Fruit fly (Drosophila melanogaster): ENCODE data around the gene CG31637.

The CG31637 gene

dm6 chr2L:6481310-6481738 lies 17.1 kb upstream of the CG31637 start:
- peak; percentile 29 for TF ChIP-seq rgr (GFP tag; optimal IDR thresholded peaks at IDR 0.05)
- TF ChIP-seq N (GFP tag; optimal IDR thresholded peaks at IDR 0.05) = peak; percentile 65
- peak; percentile 6 for TF ChIP-seq br (GFP tag; optimal IDR thresholded peaks at IDR 0.05)
- TF ChIP-seq foxo (GFP tag; optimal IDR thresholded peaks at IDR 0.05) = peak in 1 of 2 experiments; percentile 28
- peak; percentile 8 for TF ChIP-seq Sp1 (GFP tag; optimal IDR thresholded peaks at IDR 0.05)
- TF ChIP-seq Hnf4 (GFP tag; optimal IDR thresholded peaks at IDR 0.05) = no peak
- TF ChIP-seq h (GFP tag; optimal IDR thresholded peaks at IDR 0.05) = peak; percentile 40
- no peak for TF ChIP-seq GATAd (GFP tag; optimal IDR thresholded peaks at IDR 0.05)
- TF ChIP-seq Hr83 (GFP tag; optimal IDR thresholded peaks at IDR 0.05; ENCODE audit: poor library complexity, severe bottlenecking) = peak; percentile 59
- no peak for TF ChIP-seq woc (GFP tag; optimal IDR thresholded peaks at IDR 0.05)
- TF ChIP-seq OdsH (GFP tag; optimal IDR thresholded peaks at IDR 0.05) = peak; percentile 0
- TF ChIP-seq Myc (optimal IDR thresholded peaks at IDR 0.05) = peak; percentile 84
- TF ChIP-seq fru (GFP tag; optimal IDR thresholded peaks at IDR 0.05) = peak; percentile 3
- TF ChIP-seq Rel (GFP tag; optimal IDR thresholded peaks at IDR 0.05) = no peak
- TF ChIP-seq Rel (tag; optimal IDR thresholded peaks at IDR 0.05) = peak; percentile 16
- TF ChIP-seq dl (GFP tag; optimal IDR thresholded peaks at IDR 0.05; ENCODE audit: insufficient read depth in 1 of 2, partially characterized antibody in 2 of 2) = peak in 1 of 2 experiments; percentile 54

DNA sequence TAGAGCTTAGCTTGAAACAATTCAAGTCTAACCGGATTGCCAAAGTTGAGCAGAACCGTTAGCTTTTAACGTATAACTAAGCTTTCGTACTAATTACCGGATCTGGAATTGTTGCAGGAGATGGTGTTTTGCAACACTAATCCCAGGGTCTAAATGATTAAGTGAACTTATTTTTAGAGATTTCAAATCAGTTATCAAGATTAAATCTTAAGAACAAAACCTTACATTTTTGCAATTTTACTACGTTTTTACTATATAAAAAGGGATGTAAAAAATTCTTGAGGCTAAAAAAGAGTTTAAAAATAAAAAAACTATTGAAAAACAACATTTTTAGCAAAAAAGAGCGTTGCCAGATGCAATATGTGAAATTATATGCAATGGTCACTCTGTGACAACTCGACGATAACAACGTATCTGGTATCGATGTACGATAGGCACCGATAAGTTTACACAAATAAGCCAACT lies 9.7 kb upstream of the CG31637 start, which contains the start of the genes KFase and epsilonCOP:
KFase (minus strand) TSS at position 81 of the 465 bp plus-strand sequence.
epsilonCOP (plus strand) TSS at position 415 of the 465 bp plus-strand sequence.
- TF ChIP-seq Myc (optimal IDR thresholded peaks at IDR 0.05) = no peak
- TF ChIP-seq rgr (GFP tag; optimal IDR thresholded peaks at IDR 0.05) = peak; percentile 51
- TF ChIP-seq Abd-B (GFP tag; optimal IDR thresholded peaks at IDR 0.05) = no peak
- no peak for TF ChIP-seq Hr78 (GFP tag; optimal IDR thresholded peaks at IDR 0.05)
- no peak for TF ChIP-seq pan (optimal IDR thresholded peaks at IDR 0.05)
- TF ChIP-seq Sp1 (GFP tag; optimal IDR thresholded peaks at IDR 0.05) = peak; percentile 41
- no peak for TF ChIP-seq Rel (GFP tag; optimal IDR thresholded peaks at IDR 0.05)
- TF ChIP-seq Rel (tag; optimal IDR thresholded peaks at IDR 0.05) = peak; percentile 67
- no peak for TF ChIP-seq fru (GFP tag; optimal IDR thresholded peaks at IDR 0.05)
- TF ChIP-seq lola (GFP tag; optimal IDR thresholded peaks at IDR 0.05) = no peak
- TF ChIP-seq psq (GFP tag; optimal IDR thresholded peaks at IDR 0.05) = peak; percentile 36
- TF ChIP-seq h (GFP tag; optimal IDR thresholded peaks at IDR 0.05) = peak; percentile 68
- no peak for TF ChIP-seq Mio (GFP tag; optimal IDR thresholded peaks at IDR 0.05)
- no peak for TF ChIP-seq tai (GFP tag; optimal IDR thresholded peaks at IDR 0.05)
- TF ChIP-seq sage (GFP tag; optimal IDR thresholded peaks at IDR 0.05) = no peak
- no peak for TF ChIP-seq jim (GFP tag; optimal IDR thresholded peaks at IDR 0.05)
- TF ChIP-seq sv (GFP tag; optimal IDR thresholded peaks at IDR 0.05) = peak; percentile 40
- no peak for TF ChIP-seq dl (GFP tag; optimal IDR thresholded peaks at IDR 0.05; ENCODE audit: insufficient read depth in 1 of 2, partially characterized antibody in 2 of 2)
- peak; percentile 83 for TF ChIP-seq Hnf4 (GFP tag; optimal IDR thresholded peaks at IDR 0.05)
- TF ChIP-seq foxo (GFP tag; optimal IDR thresholded peaks at IDR 0.05) = peak in 1 of 2 experiments; percentile 47
- peak; percentile 48 for TF ChIP-seq ey (GFP tag; optimal IDR thresholded peaks at IDR 0.05)
- TF ChIP-seq usp (GFP tag; optimal IDR thresholded peaks at IDR 0.05) = no peak
- TF ChIP-seq Hr83 (GFP tag; optimal IDR thresholded peaks at IDR 0.05; ENCODE audit: poor library complexity, severe bottlenecking) = peak; percentile 75
- peak; percentile 28 for TF ChIP-seq CG9705 (GFP tag; optimal IDR thresholded peaks at IDR 0.05)
- no peak for TF ChIP-seq CG32264 (GFP tag; optimal IDR thresholded peaks at IDR 0.05)
- peak; percentile 49 for TF ChIP-seq dsf (GFP tag; optimal IDR thresholded peaks at IDR 0.05; ENCODE audit: borderline replicate concordance)
- TF ChIP-seq GATAd (GFP tag; optimal IDR thresholded peaks at IDR 0.05) = no peak
- peak; percentile 51 for TF ChIP-seq HLH106 (tag; optimal IDR thresholded peaks at IDR 0.05)
- TF ChIP-seq Dfd (GFP tag; optimal IDR thresholded peaks at IDR 0.05) = no peak
- peak; percentile 28 for TF ChIP-seq br (GFP tag; optimal IDR thresholded peaks at IDR 0.05)
- peak; percentile 55 for TF ChIP-seq OdsH (GFP tag; optimal IDR thresholded peaks at IDR 0.05)
- peak; percentile 75 for TF ChIP-seq Jra (GFP tag; optimal IDR thresholded peaks at IDR 0.05)

dm6 chr2L:6490783-6491249 lies 7.6 kb upstream of the CG31637 start, which contains the start of the genes Phf5a and CG31638:
Gene Phf5a, minus strand, starts transcription at chr2L:6490843.
Gene CG31638, plus strand, starts transcription at chr2L:6491061.
- peak; percentile 43 for TF ChIP-seq h (GFP tag; optimal IDR thresholded peaks at IDR 0.05)
- TF ChIP-seq jim (GFP tag; optimal IDR thresholded peaks at IDR 0.05) = no peak
- TF ChIP-seq dsf (GFP tag; optimal IDR thresholded peaks at IDR 0.05; ENCODE audit: borderline replicate concordance) = peak; percentile 77
- TF ChIP-seq OdsH (GFP tag; optimal IDR thresholded peaks at IDR 0.05) = peak; percentile 92
- TF ChIP-seq fru (GFP tag; optimal IDR thresholded peaks at IDR 0.05) = no peak
- TF ChIP-seq GATAd (GFP tag; optimal IDR thresholded peaks at IDR 0.05) = peak; percentile 76
- TF ChIP-seq Hr83 (GFP tag; optimal IDR thresholded peaks at IDR 0.05; ENCODE audit: poor library complexity, severe bottlenecking) = no peak
- peak; percentile 87 for TF ChIP-seq ey (GFP tag; optimal IDR thresholded peaks at IDR 0.05)
- TF ChIP-seq Jra (GFP tag; optimal IDR thresholded peaks at IDR 0.05) = peak; percentile 79
- peak in 1 of 2 experiments; percentile 70 for TF ChIP-seq foxo (GFP tag; optimal IDR thresholded peaks at IDR 0.05)
- TF ChIP-seq br (GFP tag; optimal IDR thresholded peaks at IDR 0.05) = peak; percentile 85
- peak; percentile 7 for TF ChIP-seq Mio (GFP tag; optimal IDR thresholded peaks at IDR 0.05)
- TF ChIP-seq dmrt93B (GFP tag; optimal IDR thresholded peaks at IDR 0.05) = peak; percentile 89
- no peak for TF ChIP-seq Hnf4 (GFP tag; optimal IDR thresholded peaks at IDR 0.05)
- TF ChIP-seq woc (GFP tag; optimal IDR thresholded peaks at IDR 0.05) = no peak
- TF ChIP-seq N (GFP tag; optimal IDR thresholded peaks at IDR 0.05) = no peak
- peak; percentile 96 for TF ChIP-seq HLH106 (tag; optimal IDR thresholded peaks at IDR 0.05)
- peak; percentile 86 for TF ChIP-seq CG9705 (GFP tag; optimal IDR thresholded peaks at IDR 0.05)
- peak; percentile 93 for TF ChIP-seq Sp1 (GFP tag; optimal IDR thresholded peaks at IDR 0.05)
- TF ChIP-seq psq (GFP tag; optimal IDR thresholded peaks at IDR 0.05) = peak; percentile 75
- no peak for TF ChIP-seq dl (GFP tag; optimal IDR thresholded peaks at IDR 0.05; ENCODE audit: insufficient read depth in 1 of 2, partially characterized antibody in 2 of 2)
- no peak for TF ChIP-seq Abd-B (GFP tag; optimal IDR thresholded peaks at IDR 0.05)
- no peak for TF ChIP-seq Rel (GFP tag; optimal IDR thresholded peaks at IDR 0.05)
- TF ChIP-seq Rel (tag; optimal IDR thresholded peaks at IDR 0.05) = peak; percentile 41
- no peak for TF ChIP-seq CG32264 (GFP tag; optimal IDR thresholded peaks at IDR 0.05)
- peak; percentile 80 for TF ChIP-seq rgr (GFP tag; optimal IDR thresholded peaks at IDR 0.05)
- no peak for TF ChIP-seq Vsx2 (GFP tag; optimal IDR thresholded peaks at IDR 0.05; ENCODE audit: partially characterized antibody)
- peak; percentile 67 for TF ChIP-seq sv (GFP tag; optimal IDR thresholded peaks at IDR 0.05)
